Worm (Caenorhabditis elegans): ENCODE data around the gene col-108.

Gene col-108

DNA sequence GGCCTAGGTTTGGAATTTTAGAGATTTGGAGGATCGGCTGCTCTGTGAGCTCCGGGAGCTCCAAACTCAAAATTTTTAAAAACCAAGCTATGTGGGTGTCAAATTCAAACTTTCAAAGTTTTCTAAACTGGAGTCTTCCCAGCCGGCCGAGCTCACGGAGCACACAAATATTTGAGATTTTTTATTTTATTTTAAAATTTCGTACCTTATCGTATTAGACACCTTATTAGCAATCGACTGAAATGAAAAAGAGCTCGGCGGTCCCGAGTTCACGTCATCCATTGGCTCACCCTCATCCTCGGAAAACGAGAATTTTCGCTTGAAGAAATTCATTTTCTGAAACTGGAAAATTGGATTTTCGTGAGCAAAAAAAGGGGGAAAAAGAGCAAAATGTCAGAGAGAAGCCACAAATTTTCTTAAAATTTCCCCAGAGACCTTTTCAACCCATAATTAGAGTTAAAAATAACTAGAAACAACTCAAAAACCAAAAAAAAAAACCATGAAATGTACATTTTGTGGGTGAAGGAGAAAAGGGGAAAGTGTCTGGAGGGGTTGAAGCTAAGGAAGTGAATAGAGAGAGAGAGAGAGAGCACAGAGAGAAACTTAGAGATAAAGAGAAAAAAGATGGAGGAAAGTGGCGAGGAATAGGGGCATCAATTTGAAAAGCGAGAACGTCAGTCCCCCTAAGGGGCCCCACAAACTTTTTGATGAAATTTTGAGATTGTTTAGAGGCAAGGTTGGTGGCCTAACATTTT, 46.6 kb downstream of the col-108 start, which contains the start of gene snn-1:
Gene snn-1, minus strand, starts transcription at position 355 of the 755 bp plus-strand sequence.
- no peak for TF ChIP-seq dao-5 (tag; optimal IDR thresholded peaks at IDR 0.05)
- TF ChIP-seq W03F9.2 (tag; optimal IDR thresholded peaks at IDR 0.05) = no peak
- TF ChIP-seq him-1 (tag; optimal IDR thresholded peaks at IDR 0.05) = no peak

DNA sequence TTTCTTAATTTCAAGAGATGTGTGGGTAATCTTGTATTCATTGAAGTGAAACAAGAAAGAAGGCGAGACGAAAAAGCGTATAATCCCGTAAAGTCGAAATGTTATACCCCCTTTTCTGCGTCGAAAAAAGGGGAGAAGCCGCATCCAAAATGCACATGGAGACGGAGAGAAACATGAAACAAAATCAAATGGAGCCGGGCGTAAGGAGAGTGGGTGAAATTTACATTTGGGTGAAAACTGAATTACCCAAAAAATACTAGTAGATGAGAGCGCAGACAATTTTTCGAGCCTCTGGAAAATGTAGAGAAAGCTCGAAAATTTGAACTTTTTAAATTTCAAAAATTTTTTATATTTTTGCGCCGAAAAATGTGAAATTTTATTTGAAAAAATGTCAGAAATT, 47.9 kb downstream of the col-108 start:
- TF ChIP-seq W03F9.2 (tag; optimal IDR thresholded peaks at IDR 0.05) (no peak), dao-5 (tag; optimal IDR thresholded peaks at IDR 0.05) (no peak), him-1 (tag; optimal IDR thresholded peaks at IDR 0.05) (no peak)

DNA sequence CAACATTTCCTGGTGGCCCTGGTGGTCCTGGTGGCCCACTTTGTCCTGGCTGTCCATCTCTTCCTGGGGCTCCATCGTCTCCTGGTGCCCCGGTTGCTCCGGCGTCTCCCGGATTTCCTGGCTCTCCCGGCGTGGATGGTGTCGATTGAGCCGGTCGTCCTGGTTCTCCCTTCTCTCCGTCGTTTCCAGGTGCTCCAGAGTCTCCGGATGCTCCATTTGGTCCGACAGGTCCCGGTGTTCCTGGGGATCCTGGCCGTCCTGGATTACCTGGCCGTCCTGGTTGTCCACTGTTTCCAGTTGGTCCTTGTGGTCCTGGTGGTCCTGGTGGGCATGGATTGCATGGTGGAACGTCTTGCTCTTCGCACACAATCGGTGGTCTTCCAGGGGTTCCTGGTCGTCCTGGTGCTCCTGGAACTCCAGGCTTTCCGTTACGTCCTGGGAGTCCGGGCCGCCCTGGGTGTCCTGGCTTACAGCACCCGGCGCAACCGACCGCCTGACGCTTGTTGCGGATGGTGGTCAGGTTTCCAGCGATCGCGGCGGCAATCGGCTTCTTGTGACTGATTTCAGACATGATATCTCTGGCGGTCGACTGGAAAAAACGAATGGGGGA, 50.2 kb downstream of the col-108 start:
- TF ChIP-seq W03F9.2 (tag; optimal IDR thresholded peaks at IDR 0.05) (no peak), him-1 (tag; optimal IDR thresholded peaks at IDR 0.05) (no peak), dao-5 (tag; optimal IDR thresholded peaks at IDR 0.05) (no peak)
